Worm (Caenorhabditis elegans) whole organism, L4/young adult: ENCODE results near the gene tbb-6.

ENCODE experiments used
- W03F9.2 ChIP-seq: fragments of 150-350 bp; optimal IDR thresholded peaks from 2 replicates; lab custom pipeline; 2014; ENCODE audit warnings: missing biosample characterization, missing genetic modification characterization
- dao-5 ChIP-seq: sonication (generic microtip); optimal IDR thresholded peaks from 2 replicates; lab custom pipeline; 2016; ENCODE audit warnings: missing genotype, missing genetic modification characterization, moderate library complexity, missing compliant biosample characterization
- him-1 ChIP-seq: sonication (generic microtip); optimal IDR thresholded peaks from 2 replicates; lab custom pipeline; 2016; ENCODE audit warnings: missing genotype, missing genetic modification reagents, missing genetic modification characterization, missing compliant biosample characterization

tbb-6 gene

ce11 chrV:12261377-12261776 lies at the start of gene tbb-6:
Gene tbb-6 (plus strand): TSS chrV:12261531.
- no peak for TF ChIP-seq W03F9.2 (tag; lab: Kevin White, UChicago)
- TF ChIP-seq dao-5 (tag; lab: Kevin White, UChicago): no peak
- TF ChIP-seq him-1: no peak

ce11 chrV:12213027-12213426 lies 48.3 kb upstream of the tbb-6 start, which contains the start of gene vab-8:
Gene vab-8 (plus strand): TSS chrV:12213327.
- TF ChIP-seq W03F9.2 (tag; lab: Kevin White, UChicago) (no peak), him-1 (no peak), dao-5 (tag; lab: Kevin White, UChicago) (no peak)

ce11 chrV:12233425-12233824 lies 27.9 kb upstream of the tbb-6 start:
- TF ChIP-seq dao-5 (tag; lab: Kevin White, UChicago) (no peak), W03F9.2 (tag; lab: Kevin White, UChicago) (no peak), him-1 (no peak)

- no peak for TF ChIP-seq W03F9.2 (tag; lab: Kevin White, UChicago)
- no peak for TF ChIP-seq him-1
- TF ChIP-seq dao-5 (tag; lab: Kevin White, UChicago): no peak
These were observed 26.9 kb upstream of the tbb-6 start, which contains the start of gene myo-3 for ce11 chrV:12234293-12235004. Gene myo-3 (minus strand): TSS chrV:12234343.

- TF ChIP-seq W03F9.2 (tag; lab: Kevin White, UChicago) (no peak), dao-5 (tag; lab: Kevin White, UChicago) (no peak), him-1 (no peak)
These were observed 25.8 kb upstream of the tbb-6 start for ce11 chrV:12235502-12235901.

- TF ChIP-seq dao-5 (tag; lab: Kevin White, UChicago) (no peak), W03F9.2 (tag; lab: Kevin White, UChicago) (no peak), him-1 (no peak)
These were observed 20.2 kb upstream of the tbb-6 start, which contains the start of gene ttr-22 for ce11 chrV:12241126-12241525. Gene ttr-22 (plus strand): TSS chrV:12241426.

- no peak for TF ChIP-seq him-1
- TF ChIP-seq dao-5 (tag; lab: Kevin White, UChicago): no peak
- TF ChIP-seq W03F9.2 (tag; lab: Kevin White, UChicago): no peak
These were observed 16.2 kb upstream of the tbb-6 start, which contains the start of the genes T04H1.13, slfl-5 and rad-50 for ce11 chrV:12244980-12245742. Gene T04H1.13 (minus strand): TSS chrV:12245030. Gene slfl-5 (minus strand): TSS chrV:12245044. Gene rad-50 (plus strand): TSS chrV:12245646.

ce11 chrV:12245777-12246452 lies 15.4 kb upstream of the tbb-6 start:
- TF ChIP-seq him-1 (no peak), dao-5 (tag; lab: Kevin White, UChicago) (no peak), W03F9.2 (tag; lab: Kevin White, UChicago) (no peak)

ce11 chrV:12251041-12251440 lies 10.3 kb upstream of the tbb-6 start, which contains the start of gene T04H1.5:
Gene T04H1.5 (plus strand): TSS chrV:12251341.
- no peak for TF ChIP-seq dao-5 (tag; lab: Kevin White, UChicago)
- TF ChIP-seq him-1: no peak
- no peak for TF ChIP-seq W03F9.2 (tag; lab: Kevin White, UChicago)

ce11 chrV:12252272-12252671 lies 9.1 kb upstream of the tbb-6 start, which contains the start of gene lrx-1:
Gene lrx-1 (plus strand): TSS chrV:12252572.
- TF ChIP-seq W03F9.2 (tag; lab: Kevin White, UChicago) (no peak), dao-5 (tag; lab: Kevin White, UChicago) (no peak), him-1 (no peak)

ce11 chrV:12255343-12255742 lies 6.0 kb upstream of the tbb-6 start, which contains the start of gene T04H1.12:
Gene T04H1.12 (plus strand): TSS chrV:12255643.
- no peak for TF ChIP-seq dao-5 (tag; lab: Kevin White, UChicago)

ce11 chrV:12256398-12256797 lies 4.9 kb upstream of the tbb-6 start, which contains the start of gene ugt-55:
Gene ugt-55 (plus strand): TSS chrV:12256698.
- no peak for TF ChIP-seq dao-5 (tag; lab: Kevin White, UChicago)
- TF ChIP-seq W03F9.2 (tag; lab: Kevin White, UChicago): no peak
- TF ChIP-seq him-1: no peak

- TF ChIP-seq dao-5 (tag; lab: Kevin White, UChicago) (no peak), him-1 (no peak), W03F9.2 (tag; lab: Kevin White, UChicago) (no peak)
These were observed 2.4 kb upstream of the tbb-6 start, which contains the start of gene ugt-56 for ce11 chrV:12258922-12259321. Gene ugt-56 (plus strand): TSS chrV:12258982.
